Worm (Caenorhabditis elegans) whole organism, young adult: ENCODE measurements around the gene bli-2.
"Not testable (repeated sequence)": the region's sequence is repeated elsewhere in the genome, so short reads cannot be mapped to it uniquely, and the experiment has no call there.

Experiments used
- B0336.3 ChIP-seq: fragments of 200-800 bp; sonication (Bioruptor generic); IDR thresholded peaks from 2 replicates; pipeline ENCODE4 v1.3.6; 2022; ENCODE audit warnings: missing genetic modification characterization, missing compliant biosample characterization
- C06A6.2 ChIP-seq: fragments of 200-800 bp; sonication (Bioruptor generic); conservative IDR thresholded peaks from 2 replicates; pipeline ENCODE4 v1.3.6; 2022; ENCODE audit warnings: missing genetic modification characterization, missing compliant biosample characterization
- D2030.7 ChIP-seq: fragments of 200-800 bp; sonication (Bioruptor generic); IDR thresholded peaks from 2 replicates; pipeline ENCODE4 v1.3.6; 2022; ENCODE audit warnings: missing genetic modification reagents, missing genetic modification characterization, missing compliant biosample characterization
- F57A8.1 ChIP-seq: fragments of 200-800 bp; sonication (Bioruptor generic); optimal IDR thresholded peaks from 2 replicates; lab custom pipeline; 2018; ENCODE audit warnings: mild to moderate bottlenecking, missing genetic modification characterization, moderate library complexity, missing compliant biosample characterization
- K12H6.12 ChIP-seq: fragments of 200-800 bp; sonication (Bioruptor generic); optimal IDR thresholded peaks from 2 replicates; lab custom pipeline; 2018; ENCODE audit warnings: mild to moderate bottlenecking, missing genetic modification characterization, missing compliant biosample characterization
- T07F8.4 ChIP-seq: sonication (generic microtip); optimal IDR thresholded peaks from 2 replicates; lab custom pipeline; 2016; ENCODE audit warnings: mild to moderate bottlenecking, missing genetic modification characterization, moderate library complexity, missing compliant biosample characterization
- Y53G8AR.9 ChIP-seq: fragments of 200-800 bp; sonication (Bioruptor generic); conservative IDR thresholded peaks from 2 replicates; pipeline ENCODE4 v1.3.6; 2022; ENCODE audit warnings: missing genetic modification reagents, missing genetic modification characterization, missing compliant biosample characterization
- akir-1 ChIP-seq: fragments of 200-800 bp; sonication (Bioruptor generic); optimal IDR thresholded peaks from 2 replicates; lab custom pipeline; 2018; ENCODE audit warnings: mild to moderate bottlenecking, missing genetic modification characterization, moderate library complexity, missing compliant biosample characterization
- ama-1 ChIP-seq, 3 experiments: fragments of 150-350 bp in 1 of 3; sonication (generic microtip) in 2 of 3; optimal IDR thresholded peaks; 2 replicates each; lab custom pipeline; 2014 to 2018; ENCODE audit warnings: missing biosample characterization in 2 of 3, missing genetic modification characterization in 2 of 3, missing genetic modification reagents in 2 of 3
- aptf-3 ChIP-seq: fragments of 200-800 bp; sonication (Bioruptor generic); IDR thresholded peaks from 2 replicates; pipeline ENCODE4 v1.3.6; 2022; ENCODE audit warnings: missing genetic modification characterization, missing compliant biosample characterization
- athp-1 ChIP-seq: sonication (generic microtip); optimal IDR thresholded peaks from 2 replicates; lab custom pipeline; 2017; ENCODE audit warnings: mild to moderate bottlenecking, missing genetic modification characterization, missing compliant biosample characterization
- attf-5 ChIP-seq: fragments of 200-800 bp; sonication (Bioruptor generic); optimal IDR thresholded peaks from 2 replicates; lab custom pipeline; 2018; ENCODE audit warnings: mild to moderate bottlenecking, missing genetic modification characterization, missing compliant biosample characterization
- ccch-3 ChIP-seq: fragments of 200-800 bp; sonication (Bioruptor generic); optimal IDR thresholded peaks from 2 replicates; lab custom pipeline; 2018; ENCODE audit warnings: mild to moderate bottlenecking, missing genetic modification characterization, missing compliant biosample characterization
- ceh-100 ChIP-seq: fragments of 200-800 bp; sonication (Bioruptor generic); IDR thresholded peaks from 2 replicates; pipeline ENCODE4 v1.3.6; 2022; ENCODE audit warnings: missing genetic modification reagents, missing genetic modification characterization, missing compliant biosample characterization
- chd-7 ChIP-seq: sonication (generic microtip); optimal IDR thresholded peaks from 2 replicates; lab custom pipeline; 2016; ENCODE audit warnings: mild to moderate bottlenecking, missing genetic modification characterization, moderate library complexity, missing compliant biosample characterization
- dpff-1 ChIP-seq: sonication (generic microtip); optimal IDR thresholded peaks from 2 replicates; lab custom pipeline; 2017; ENCODE audit warnings: mild to moderate bottlenecking, missing genetic modification characterization, missing compliant biosample characterization
- dpl-1 ChIP-seq: fragments of 150-350 bp; optimal IDR thresholded peaks from 2 replicates; lab custom pipeline; 2014; ENCODE audit warnings: missing biosample characterization, missing genetic modification reagents, missing genetic modification characterization
- ets-4 ChIP-seq: fragments of 200-800 bp; sonication (Bioruptor generic); optimal IDR thresholded peaks from 2 replicates; lab custom pipeline; 2018; ENCODE audit warnings: mild to moderate bottlenecking, missing genetic modification characterization, missing compliant biosample characterization
- hmg-1.2 ChIP-seq: fragments of 200-800 bp; sonication (Bioruptor generic); IDR thresholded peaks from 2 replicates; pipeline ENCODE4 v1.3.6; 2022; ENCODE audit warnings: missing genetic modification reagents, missing genetic modification characterization, missing compliant biosample characterization
- hmg-20 ChIP-seq: fragments of 200-800 bp; sonication (Bioruptor generic); IDR thresholded peaks from 2 replicates; pipeline ENCODE4 v1.3.6; 2022; ENCODE audit warnings: missing genetic modification reagents, missing genetic modification characterization, missing compliant biosample characterization
- let-526 ChIP-seq: fragments of 200-800 bp; sonication (Bioruptor generic); IDR thresholded peaks from 2 replicates; pipeline ENCODE4 v1.3.6; 2022; ENCODE audit warnings: missing genetic modification reagents, missing genetic modification characterization, missing compliant biosample characterization
- lin-35 ChIP-seq, 3 experiments: fragments of 150-350 bp in 2 of 3; sonication (generic microtip) in 1 of 3; optimal IDR thresholded peaks; 2 replicates each; lab custom pipeline; 2014 to 2018; ENCODE audit warnings: missing biosample characterization in 3 of 3, missing genetic modification characterization in 3 of 3, missing genetic modification reagents in 3 of 3
- madf-10 ChIP-seq: sonication (generic microtip); optimal IDR thresholded peaks from 2 replicates; lab custom pipeline; 2016; ENCODE audit warnings: mild to moderate bottlenecking, missing genetic modification characterization, missing compliant biosample characterization
- mes-4 ChIP-seq: sonication (generic microtip); optimal IDR thresholded peaks from 2 replicates; lab custom pipeline; 2016; ENCODE audit warnings: missing genotype, missing genetic modification characterization, missing compliant biosample characterization
- nfya-2 ChIP-seq: fragments of 200-800 bp; sonication (Bioruptor generic); IDR thresholded peaks from 2 replicates; pipeline ENCODE4 v1.3.6; 2022; ENCODE audit warnings: missing genetic modification reagents, missing genetic modification characterization, missing compliant biosample characterization
- nfyb-1 ChIP-seq: fragments of 200-800 bp; sonication (Bioruptor generic); IDR thresholded peaks from 2 replicates; pipeline ENCODE4 v1.3.6; 2022; ENCODE audit warnings: missing genetic modification reagents, missing genetic modification characterization, missing compliant biosample characterization
- nhr-90 ChIP-seq: sonication (generic microtip); optimal IDR thresholded peaks from 2 replicates; lab custom pipeline; 2016; ENCODE audit warnings: missing genotype, mild to moderate bottlenecking, missing genetic modification characterization, missing compliant biosample characterization
- repo-1 ChIP-seq: sonication (generic microtip); optimal IDR thresholded peaks from 2 replicates; lab custom pipeline; 2017; ENCODE audit warnings: mild to moderate bottlenecking, missing genetic modification characterization, missing compliant biosample characterization
- snpc-1.1 ChIP-seq: sonication (generic microtip); optimal IDR thresholded peaks from 2 replicates; lab custom pipeline; 2017; ENCODE audit warnings: missing genetic modification characterization, mild to moderate bottlenecking, missing compliant biosample characterization, antibody characterized with exemption, moderate library complexity, missing genotype, missing genetic modification reagents; ENCODE audit not compliant: insufficient read depth
- snpc-3.4 ChIP-seq: sonication (generic microtip); optimal IDR thresholded peaks from 2 replicates; lab custom pipeline; 2017; ENCODE audit warnings: missing genetic modification characterization, mild to moderate bottlenecking, missing compliant biosample characterization, antibody characterized with exemption, moderate library complexity, missing genotype, missing genetic modification reagents
- snpc-4 ChIP-seq, 5 experiments: fragments of 150-350 bp in 1 of 5; sonication (generic microtip) in 4 of 5; optimal IDR thresholded peaks; 2 replicates each; lab custom pipeline; 2014 to 2018; ENCODE audit warnings: missing genetic modification characterization in 5 of 5, missing biosample characterization in 3 of 5, antibody characterized with exemption in 2 of 5, mild to moderate bottlenecking in 2 of 5, missing compliant biosample characterization in 2 of 5, missing genotype in 2 of 5, moderate library complexity in 2 of 5, missing genetic modification reagents in 1 of 5
- sptf-2 ChIP-seq: fragments of 200-800 bp; sonication (Bioruptor generic); optimal IDR thresholded peaks from 2 replicates; lab custom pipeline; 2018; ENCODE audit warnings: mild to moderate bottlenecking, missing genetic modification characterization, missing compliant biosample characterization
- tbp1 ChIP-seq: fragments of 200-800 bp; sonication (Bioruptor generic); optimal IDR thresholded peaks from 2 replicates; lab custom pipeline; 2018; ENCODE audit warnings: mild to moderate bottlenecking, missing genetic modification characterization, missing compliant biosample characterization
- zfh-2 ChIP-seq: fragments of 200-800 bp; sonication (Bioruptor generic); conservative IDR thresholded peaks from 2 replicates; pipeline ENCODE4 v1.3.6; 2022; ENCODE audit warnings: missing genetic modification reagents, missing genetic modification characterization, missing compliant biosample characterization
- ztf-18 ChIP-seq: sonication (generic microtip); optimal IDR thresholded peaks from 2 replicates; lab custom pipeline; 2016; ENCODE audit warnings: missing genotype, mild to moderate bottlenecking, missing genetic modification characterization, missing compliant biosample characterization
- ztf-25 ChIP-seq: fragments of 200-800 bp; sonication (Bioruptor generic); IDR thresholded peaks from 2 replicates; pipeline ENCODE4 v1.3.6; 2022; ENCODE audit warnings: missing genetic modification reagents, missing genetic modification characterization, missing compliant biosample characterization
- ztf-3 ChIP-seq: fragments of 200-800 bp; sonication (Bioruptor generic); optimal IDR thresholded peaks from 2 replicates; lab custom pipeline; 2018; ENCODE audit warnings: mild to moderate bottlenecking, missing genetic modification characterization, missing compliant biosample characterization

bli-2 gene

ce11 chrII:5694798-5695197 is 42.6 kb upstream of the bli-2 start, which contains the start of gene C25H3.14:
C25H3.14 (plus strand) TSS chrII:5695098.
- TF ChIP-seq akir-1: no peak
- TF ChIP-seq tbp1 (GFP tag; lab: Kevin White, UChicago): no peak
- no peak for TF ChIP-seq attf-5 (GFP tag; lab: Kevin White, UChicago)
- TF ChIP-seq ztf-3 (GFP tag; lab: Kevin White, UChicago): no peak
- TF ChIP-seq nhr-90 (tag; lab: Kevin White, UChicago): no peak
- no peak for TF ChIP-seq hmg-1.2 (GFP tag; lab: Robert Waterston, UW)
- TF ChIP-seq repo-1: no peak
- TF ChIP-seq ets-4 (GFP tag; lab: Kevin White, UChicago): no peak
- no peak for TF ChIP-seq zfh-2 (GFP tag; lab: Robert Waterston, UW)
- TF ChIP-seq ccch-3 (GFP tag; lab: Kevin White, UChicago): no peak
- no peak for TF ChIP-seq chd-7 (tag; lab: Kevin White, UChicago)
- TF ChIP-seq F57A8.1 (GFP tag; lab: Kevin White, UChicago): no peak
- TF ChIP-seq Y53G8AR.9 (GFP tag; lab: Robert Waterston, UW): no peak
- TF ChIP-seq K12H6.12 (tag; lab: Kevin White, UChicago): no peak
- TF ChIP-seq C06A6.2: no peak
- TF ChIP-seq ama-1 (optimal IDR thresholded peaks at IDR 0.05; lab: Kevin White, UChicago): no peak
- no peak for TF ChIP-seq ama-1 (GFP tag; optimal IDR thresholded peaks at IDR 0.05; lab: Kevin White, UChicago)

ce11 chrII:5693893-5694292 is 41.7 kb upstream of the bli-2 start, which contains the start of gene C25H3.3:
C25H3.3 (plus strand) TSS chrII:5694193.
- TF ChIP-seq let-526 (GFP tag; lab: Robert Waterston, UW) (no peak), aptf-3 (no peak), nfya-2 (no peak), snpc-1.1 (tag; lab: Kevin White, UChicago) (no peak), ets-4 (GFP tag; lab: Kevin White, UChicago) (no peak), snpc-3.4 (tag; lab: Kevin White, UChicago) (no peak), repo-1 (no peak), K12H6.12 (tag; lab: Kevin White, UChicago) (no peak)

ce11 chrII:5692919-5693318 is 40.7 kb upstream of the bli-2 start:
- peak; percentile 56 for TF ChIP-seq snpc-1.1 (tag; lab: Kevin White, UChicago)
- TF ChIP-seq snpc-4 (GFP tag; optimal IDR thresholded peaks at IDR 0.05; lab: Kevin White, UChicago): not testable (repeated sequence)
- peak in 2 of 4 experiments; percentile 64 to 82 for TF ChIP-seq snpc-4 (tag; optimal IDR thresholded peaks at IDR 0.05; lab: Kevin White, UChicago)

ce11 chrII:5691216-5691771 is 39.1 kb upstream of the bli-2 start, which contains the start of the genes ndub-5 and eif-2D:
ndub-5 (minus strand) TSS chrII:5691353.
eif-2D (plus strand) TSS chrII:5691721.
- TF ChIP-seq T07F8.4 (tag; lab: Kevin White, UChicago) (no peak), snpc-4 (GFP tag; optimal IDR thresholded peaks at IDR 0.05; lab: Kevin White, UChicago) (no peak), snpc-4 (tag; optimal IDR thresholded peaks at IDR 0.05; lab: Kevin White, UChicago) (peak in 1 of 4 experiments; percentile 23), snpc-1.1 (tag; lab: Kevin White, UChicago) (peak; percentile 2)

ce11 chrII:5688959-5689358 is 36.7 kb upstream of the bli-2 start, which contains the start of gene C25H3.11:
C25H3.11 (minus strand) TSS chrII:5689040.
- TF ChIP-seq lin-35 (GFP tag; optimal IDR thresholded peaks at IDR 0.05; lab: Kevin White, UChicago): peak in 1 of 3 experiments; percentile 2
- TF ChIP-seq ztf-18: peak; percentile 15
- TF ChIP-seq dpff-1 (tag; lab: Kevin White, UChicago): no peak
- 0 out of 2 replicates have a peak, but pooled peaks have one; percentile 37 for TF ChIP-seq nfyb-1 (GFP tag; lab: Robert Waterston, UW)
- peak; percentile 41 for TF ChIP-seq tbp1 (GFP tag; lab: Kevin White, UChicago)
- TF ChIP-seq dpl-1: no peak
- no peak for TF ChIP-seq ceh-100 (GFP tag; lab: Robert Waterston, UW)
- no peak for TF ChIP-seq sptf-2 (GFP tag; lab: Kevin White, UChicago)
- TF ChIP-seq mes-4: no peak
- 0 out of 2 replicates have a peak, but pooled peaks have one; percentile 19 for TF ChIP-seq hmg-1.2 (GFP tag; lab: Robert Waterston, UW)
- peak; percentile 31 for TF ChIP-seq B0336.3 (GFP tag; lab: Robert Waterston, UW)
- no peak for TF ChIP-seq T07F8.4 (tag; lab: Kevin White, UChicago)
- TF ChIP-seq snpc-4 (GFP tag; optimal IDR thresholded peaks at IDR 0.05; lab: Kevin White, UChicago): no peak
- peak in 3 of 4 experiments; percentile 10 to 46 (median 33) for TF ChIP-seq snpc-4 (tag; optimal IDR thresholded peaks at IDR 0.05; lab: Kevin White, UChicago)
- no peak for TF ChIP-seq hmg-20 (GFP tag; lab: Robert Waterston, UW)
- TF ChIP-seq repo-1: peak; percentile 31
- TF ChIP-seq madf-10 (tag; lab: Kevin White, UChicago): peak; percentile 10
- TF ChIP-seq athp-1 (tag; lab: Kevin White, UChicago): peak; percentile 17
- TF ChIP-seq D2030.7 (GFP tag; lab: Robert Waterston, UW): 0 out of 2 replicates have a peak, but pooled peaks have one; percentile 21
- TF ChIP-seq ztf-25 (GFP tag; lab: Robert Waterston, UW): no peak
